Fruit fly (Drosophila melanogaster): Measurements from ENCODE around the gene CG13728.

CG13728 gene

DNA sequence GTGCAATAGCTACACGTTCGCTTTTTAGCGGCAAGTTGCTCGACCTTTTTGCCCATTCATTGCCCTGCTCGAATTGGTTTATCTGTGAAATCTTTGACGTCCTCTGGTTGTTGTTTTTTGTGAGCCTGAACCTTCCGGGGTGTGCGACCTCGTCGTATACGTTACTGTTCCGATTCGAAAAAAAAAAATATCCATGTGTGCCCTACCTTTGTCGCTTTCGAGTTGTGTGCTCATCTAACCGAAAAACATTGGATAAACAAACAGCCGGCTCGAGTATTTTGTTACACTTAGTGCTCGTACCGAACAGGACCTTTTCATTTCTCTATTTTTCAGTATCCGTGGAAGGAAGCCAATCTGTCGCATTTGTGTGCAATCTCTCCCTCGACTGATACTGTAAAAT, 18.5 kb downstream of the CG13728 start:
- TF ChIP-seq Eip75B (GFP tag; optimal IDR thresholded peaks at IDR 0.05) (no peak), eg (GFP tag; IDR thresholded peaks at IDR 0.05) (no peak), topi (GFP tag; optimal IDR thresholded peaks at IDR 0.05) (no peak), CG32006 (GFP tag; optimal IDR thresholded peaks at IDR 0.05) (no peak), CG3032 (tag; optimal IDR thresholded peaks at IDR 0.05) (no peak), cyc (GFP tag; optimal IDR thresholded peaks at IDR 0.05) (no peak), ss (GFP tag; optimal IDR thresholded peaks at IDR 0.05) (no peak), pdm3 (GFP tag; optimal IDR thresholded peaks at IDR 0.05) (no peak), Smox (GFP tag; optimal IDR thresholded peaks at IDR 0.05) (no peak), CG4318 (GFP tag; optimal IDR thresholded peaks at IDR 0.05) (no peak)

DNA sequence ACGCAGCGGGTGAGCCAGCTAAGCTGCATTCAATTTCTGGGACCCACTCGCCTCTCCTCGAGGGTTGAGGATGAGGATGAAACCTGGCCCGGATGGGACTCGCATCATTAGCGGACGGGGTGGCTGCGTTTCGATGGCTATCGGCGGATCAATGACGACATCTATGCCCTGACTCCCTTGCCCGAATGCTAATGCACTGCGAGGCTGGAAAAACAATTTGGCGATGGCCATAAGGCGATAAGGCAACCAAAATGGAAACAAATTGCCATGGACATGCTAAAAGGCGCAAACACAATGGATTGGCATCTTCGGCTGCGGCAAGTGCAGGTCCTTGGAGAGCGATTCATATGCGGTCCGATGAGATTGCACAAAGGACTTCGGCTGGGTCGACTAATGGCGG, 19.6 kb downstream of the CG13728 start:
- TF ChIP-seq Hr4 (GFP tag; optimal IDR thresholded peaks at IDR 0.05) (no peak), svp (GFP tag) (no peak)

DNA sequence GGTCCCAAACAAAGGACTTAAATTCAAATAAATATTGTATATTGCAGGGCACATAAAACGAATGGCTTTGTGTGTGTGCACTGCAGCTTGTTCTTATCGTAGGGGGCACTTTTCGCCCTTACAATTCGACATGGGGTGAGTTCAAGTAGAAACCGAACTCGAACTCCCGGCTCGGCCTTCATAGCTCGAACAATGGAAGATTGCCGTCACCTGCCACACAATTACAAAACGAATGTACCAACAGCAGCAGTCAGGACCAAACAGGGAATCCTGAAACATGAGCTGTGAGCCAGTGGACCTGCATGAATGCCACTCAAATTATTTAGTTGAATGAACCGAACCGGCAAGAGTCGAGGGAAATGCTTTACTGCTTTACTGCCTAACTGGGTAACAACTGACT, 20.6 kb downstream of the CG13728 start:
- TF ChIP-seq CG6792 (GFP tag; optimal IDR thresholded peaks at IDR 0.05) (no peak), Eip78C (GFP tag) (no peak)

DNA sequence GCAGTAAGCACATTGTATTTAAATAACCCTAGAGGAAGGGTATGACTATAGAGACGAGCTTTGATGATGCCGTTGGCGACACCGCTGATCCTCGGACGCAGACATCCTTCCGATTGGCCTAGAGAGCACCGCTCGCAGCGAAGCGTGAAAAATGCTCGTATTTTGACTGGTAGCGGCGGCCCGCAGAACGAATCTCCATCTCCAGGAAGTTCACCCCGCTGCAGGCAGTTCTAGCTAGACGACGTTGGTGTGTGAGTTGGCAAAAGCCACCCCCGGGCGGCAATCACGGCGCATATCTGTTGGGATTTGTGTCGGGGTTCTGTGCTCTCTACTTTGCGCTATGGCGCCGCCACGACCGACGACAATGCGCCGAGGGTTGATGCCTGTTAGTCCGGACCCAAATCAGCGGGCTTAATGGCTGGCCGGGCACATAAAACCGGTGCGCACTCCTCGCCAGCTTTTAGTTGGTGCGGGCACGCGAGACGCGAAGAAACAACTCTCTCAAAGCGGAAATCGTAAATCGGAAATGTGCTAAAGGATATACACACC, 23.2 kb downstream of the CG13728 start, which contains the start of gene tap:
Gene tap, plus strand, starts transcription at position 458 of the 549 bp plus-strand sequence.
- TF ChIP-seq CG8632 (GFP tag; optimal IDR thresholded peaks at IDR 0.05) (no peak), CG6854 (GFP tag; optimal IDR thresholded peaks at IDR 0.05) (no peak), CG3919 (GFP tag; optimal IDR thresholded peaks at IDR 0.05) (no peak)

DNA sequence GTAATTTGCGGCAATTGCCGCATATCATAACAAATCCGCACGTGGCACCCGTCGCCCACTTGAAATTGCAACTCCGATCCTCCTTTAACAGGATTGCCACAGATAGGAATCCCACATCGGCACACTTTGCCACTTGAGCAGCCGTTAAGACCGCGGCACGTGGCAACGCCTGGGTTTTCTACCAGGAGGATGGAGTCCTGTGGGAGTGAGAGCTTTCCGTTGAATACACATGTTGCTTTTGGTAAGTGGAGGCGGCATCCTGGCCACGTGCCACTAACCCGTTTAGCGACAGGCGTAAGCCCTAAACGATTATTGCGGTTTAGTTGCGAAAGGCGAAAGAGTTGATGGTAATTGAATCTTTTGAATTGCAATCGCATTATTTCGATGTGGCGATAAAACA, 24.0 kb downstream of the CG13728 start:
- TF ChIP-seq ss (GFP tag; optimal IDR thresholded peaks at IDR 0.05) (no peak), CG10669 (GFP tag; optimal IDR thresholded peaks at IDR 0.05) (no peak), eg (GFP tag; IDR thresholded peaks at IDR 0.05) (no peak), Ets96B (tag; optimal IDR thresholded peaks at IDR 0.05) (no peak), Sox14 (GFP tag; optimal IDR thresholded peaks at IDR 0.05) (no peak), Blimp-1 (GFP tag; optimal IDR thresholded peaks at IDR 0.05) (no peak), CG6854 (GFP tag; optimal IDR thresholded peaks at IDR 0.05) (no peak), fd85E (GFP tag; optimal IDR thresholded peaks at IDR 0.05) (no peak), OdsH (GFP tag; optimal IDR thresholded peaks at IDR 0.05) (no peak), fd59A (GFP tag; optimal IDR thresholded peaks at IDR 0.05) (no peak), Eip93F (GFP tag; optimal IDR thresholded peaks at IDR 0.05) (no peak), CG31627 (GFP tag; optimal IDR thresholded peaks at IDR 0.05) (no peak), Gug (GFP tag; IDR thresholded peaks at IDR 0.05) (no peak), dsx (GFP tag; optimal IDR thresholded peaks at IDR 0.05; ENCODE audit: poor library complexity, severe bottlenecking) (no peak), Sox102F (GFP tag; optimal IDR thresholded peaks at IDR 0.05) (no peak), CG32006 (GFP tag; optimal IDR thresholded peaks at IDR 0.05) (no peak), Eip75B (GFP tag; optimal IDR thresholded peaks at IDR 0.05) (no peak), CG6792 (GFP tag; optimal IDR thresholded peaks at IDR 0.05) (no peak), lz (GFP tag; optimal IDR thresholded peaks at IDR 0.05) (no peak), dac (GFP tag; optimal IDR thresholded peaks at IDR 0.05) (no peak)

DNA sequence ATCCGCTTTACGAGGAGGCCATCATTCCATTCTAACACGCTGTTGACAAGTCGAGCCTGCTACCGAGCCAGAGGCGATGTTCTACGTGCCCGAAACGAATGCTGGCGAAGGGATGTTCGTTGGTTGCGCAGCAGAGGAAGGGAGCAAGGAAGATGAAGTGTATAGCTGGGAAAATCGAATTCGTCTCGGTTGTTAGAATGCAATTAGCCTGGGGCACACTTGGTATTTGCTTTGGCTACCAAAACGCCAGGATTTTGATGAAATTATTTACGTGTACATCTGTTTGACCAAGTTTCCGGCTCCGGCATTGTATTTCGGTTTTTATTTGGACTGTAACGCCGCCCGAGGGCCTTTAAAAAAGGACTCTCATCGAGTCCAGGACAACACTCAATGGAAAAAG, 25.1 kb downstream of the CG13728 start:
- no peak for TF ChIP-seq dsx (GFP tag; optimal IDR thresholded peaks at IDR 0.05; ENCODE audit: poor library complexity, severe bottlenecking)
- TF ChIP-seq Blimp-1 (GFP tag; optimal IDR thresholded peaks at IDR 0.05) = no peak

All from whole organism, prepupa.